Fruit fly (Drosophila melanogaster) whole organism, embryonic: Measurements from ENCODE around the gene Argl.

Experiments used
- BtbVII ChIP-seq: fragments of 200-800 bp; sonication (Bioruptor generic); optimal IDR thresholded peaks from 3 replicates; lab custom pipeline; 2017; ENCODE audit warnings: missing biosample characterization, mild to moderate bottlenecking, missing genetic modification characterization
- CG1024 ChIP-seq: fragments of 200-800 bp; sonication (Bioruptor generic); IDR thresholded peaks from 2 replicates; pipeline ENCODE4 v1.3.6; 2022; ENCODE audit warnings: missing biosample characterization, missing genetic modification characterization
- CG13287 ChIP-seq: fragments of 200-800 bp; sonication (Bioruptor generic); IDR thresholded peaks from 2 replicates; pipeline ENCODE4 v1.3.6; 2022; ENCODE audit warnings: missing biosample characterization, missing genetic modification characterization; ENCODE audit not compliant: partially characterized antibody
- CG17385 ChIP-seq: fragments of 200-800 bp; sonication (Bioruptor generic); optimal IDR thresholded peaks from 3 replicates; lab custom pipeline; 2018; ENCODE audit warnings: missing biosample characterization, mild to moderate bottlenecking, missing genetic modification characterization
- CTCF ChIP-seq: fragments of 200-800 bp; sonication (Bioruptor generic); optimal IDR thresholded peaks from 2 replicates; lab custom pipeline; 2017; ENCODE audit warnings: missing biosample characterization, mild to moderate bottlenecking, missing genetic modification characterization, moderate library complexity
- psq ChIP-seq: fragments of 200-800 bp; sonication (Bioruptor generic); optimal IDR thresholded peaks from 2 replicates; lab custom pipeline; 2017; ENCODE audit warnings: missing biosample characterization, missing genetic modification characterization

DNA sequence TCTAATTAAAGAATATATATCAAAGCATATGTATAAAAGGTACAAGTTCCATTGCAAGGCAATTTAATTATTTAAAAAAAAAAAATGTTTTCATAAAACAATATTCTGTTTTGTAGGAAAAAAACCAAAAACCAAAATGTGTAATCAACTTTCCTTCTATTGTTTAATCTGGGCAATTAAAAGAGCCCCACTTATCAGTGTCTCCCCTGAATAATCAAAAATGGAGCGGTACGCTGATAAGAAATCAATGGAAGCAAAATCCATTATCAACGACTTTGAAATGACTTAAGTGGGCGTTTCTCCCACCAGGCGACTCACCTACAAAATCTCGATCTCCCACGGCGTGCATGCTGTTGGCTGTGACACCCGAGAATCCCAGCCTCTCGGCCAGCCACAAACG is 1.2 kb downstream of the Argl start:
- TF ChIP-seq CG13287 (GFP tag; lab: Robert Waterston, UW) (no peak), CTCF (GFP tag; lab: Kevin White, UChicago) (no peak), CG17385 (no peak), psq (no peak), BtbVII (GFP tag; lab: Kevin White, UChicago) (no peak), CG1024 (no peak)
